Fruit fly (Drosophila melanogaster) whole organism, embryonic: ENCODE data around the gene CG32023.

ENCODE experiments used
- Atf6 ChIP-seq: fragments of 200-800 bp; sonication (Bioruptor generic); IDR thresholded peaks from 2 replicates; pipeline ENCODE4 v1.3.6; 2022; ENCODE audit warnings: missing biosample characterization, missing genetic modification characterization
- CG10209 ChIP-seq: fragments of 200-800 bp; sonication (Bioruptor generic); optimal IDR thresholded peaks from 3 replicates; lab custom pipeline; 2017; ENCODE audit warnings: missing biosample characterization, mild to moderate bottlenecking, missing genetic modification characterization, missing genetic modification reagents
- CG10979 ChIP-seq: fragments of 200-800 bp; sonication (Bioruptor generic); optimal IDR thresholded peaks from 2 replicates; lab custom pipeline; 2018; ENCODE audit warnings: missing biosample characterization, mild to moderate bottlenecking, missing genetic modification characterization, moderate library complexity
- CG11085 ChIP-seq: fragments of 200-800 bp; sonication (Bioruptor generic); IDR thresholded peaks from 2 replicates; pipeline ENCODE4 v1.3.6; 2022; ENCODE audit warnings: missing biosample characterization, missing genetic modification characterization
- CG11560 ChIP-seq: fragments of 200-800 bp; sonication (Bioruptor generic); IDR thresholded peaks from 3 replicates; pipeline ENCODE4 v1.3.6; 2022; ENCODE audit warnings: missing biosample characterization, missing genetic modification characterization
- CG11723 ChIP-seq: fragments of 200-800 bp; sonication (Bioruptor generic); optimal IDR thresholded peaks from 2 replicates; lab custom pipeline; 2017; ENCODE audit warnings: missing biosample characterization, mild to moderate bottlenecking, missing genetic modification characterization
- CG14710 ChIP-seq: fragments of 200-800 bp; sonication (Bioruptor generic); optimal IDR thresholded peaks from 3 replicates; lab custom pipeline; 2019; ENCODE audit warnings: missing biosample characterization, mild to moderate bottlenecking, missing genetic modification characterization, moderate library complexity
- CG15269 ChIP-seq: fragments of 200-800 bp; sonication (Bioruptor generic); optimal IDR thresholded peaks from 2 replicates; lab custom pipeline; 2018; ENCODE audit warnings: missing biosample characterization, mild to moderate bottlenecking, missing genetic modification characterization, moderate library complexity
- CG17359 ChIP-seq: fragments of 200-800 bp; sonication (Bioruptor generic); optimal IDR thresholded peaks from 3 replicates; lab custom pipeline; 2018; ENCODE audit warnings: missing biosample characterization, mild to moderate bottlenecking, missing genetic modification characterization, moderate library complexity
- CG17385 ChIP-seq: fragments of 200-800 bp; sonication (Bioruptor generic); optimal IDR thresholded peaks from 3 replicates; lab custom pipeline; 2018; ENCODE audit warnings: missing biosample characterization, mild to moderate bottlenecking, missing genetic modification characterization
- CG17802 ChIP-seq: fragments of 200-800 bp; sonication (Bioruptor generic); optimal IDR thresholded peaks from 2 replicates; lab custom pipeline; 2018; ENCODE audit warnings: missing biosample characterization, mild to moderate bottlenecking, missing genetic modification characterization, moderate library complexity
- CG1832 ChIP-seq: fragments of 200-800 bp; sonication (Bioruptor generic); optimal IDR thresholded peaks from 2 replicates; lab custom pipeline; 2017; ENCODE audit warnings: missing biosample characterization, mild to moderate bottlenecking, missing genetic modification characterization, inconsistent platforms
- CG18764 ChIP-seq: fragments of 200-800 bp; sonication (Bioruptor generic); optimal IDR thresholded peaks from 3 replicates; lab custom pipeline; 2016; ENCODE audit warnings: missing biosample characterization, missing genetic modification characterization
- CG2129 ChIP-seq: fragments of 200-800 bp; sonication (Bioruptor generic); IDR thresholded peaks from 2 replicates; pipeline ENCODE4 v1.3.6; 2022; ENCODE audit warnings: missing biosample characterization, missing genetic modification characterization; ENCODE audit not compliant: partially characterized antibody
- CG3163 ChIP-seq: fragments of 200-800 bp; sonication (Bioruptor generic); optimal IDR thresholded peaks from 3 replicates; lab custom pipeline; 2016; ENCODE audit warnings: missing biosample characterization, missing genetic modification characterization
- CG33557 ChIP-seq: fragments of 200-800 bp; sonication (Bioruptor generic); optimal IDR thresholded peaks from 2 replicates; lab custom pipeline; 2019; ENCODE audit warnings: missing biosample characterization, mild to moderate bottlenecking, missing genetic modification characterization, moderate library complexity
- CG34224 ChIP-seq: fragments of 200-800 bp; sonication (Bioruptor generic); IDR thresholded peaks from 3 replicates; pipeline ENCODE4 v1.3.6; 2022; ENCODE audit warnings: missing biosample characterization, missing genetic modification characterization; ENCODE audit not compliant: partially characterized antibody
- CG4360 ChIP-seq: fragments of 200-800 bp; sonication (Bioruptor generic); IDR thresholded peaks from 2 replicates; pipeline ENCODE4 v1.3.6; 2022; ENCODE audit warnings: missing biosample characterization, missing genetic modification characterization
- CG4424 ChIP-seq: fragments of 200-800 bp; sonication (Bioruptor generic); optimal IDR thresholded peaks from 3 replicates; lab custom pipeline; 2016; ENCODE audit warnings: missing biosample characterization, missing genetic modification characterization
- CG4854 ChIP-seq: fragments of 200-800 bp; sonication (Bioruptor generic); optimal IDR thresholded peaks from 2 replicates; lab custom pipeline; 2016; ENCODE audit warnings: missing biosample characterization, missing genetic modification characterization, inconsistent platforms
- CG6791 ChIP-seq: fragments of 200-800 bp; sonication (Bioruptor generic); IDR thresholded peaks from 3 replicates; pipeline ENCODE4 v1.3.6; 2022; ENCODE audit warnings: missing biosample characterization, missing genetic modification characterization; ENCODE audit not compliant: partially characterized antibody
- CG7357 ChIP-seq: fragments of 200-800 bp; sonication (Bioruptor generic); IDR thresholded peaks from 3 replicates; pipeline ENCODE4 v1.3.6; 2022; ENCODE audit warnings: missing biosample characterization, missing genetic modification characterization
- CG7987 ChIP-seq: fragments of 200-800 bp; sonication (Bioruptor generic); optimal IDR thresholded peaks from 2 replicates; lab custom pipeline; 2018; ENCODE audit warnings: missing biosample characterization, mild to moderate bottlenecking, missing genetic modification characterization, moderate library complexity
- CG9215 ChIP-seq: fragments of 200-800 bp; sonication (Bioruptor generic); IDR thresholded peaks from 2 replicates; pipeline ENCODE4 v1.3.6; 2022; ENCODE audit warnings: missing biosample characterization, missing genetic modification characterization
- CoRest ChIP-seq: fragments of 200-800 bp; sonication (Bioruptor generic); optimal IDR thresholded peaks from 3 replicates; lab custom pipeline; 2018; ENCODE audit warnings: missing biosample characterization, mild to moderate bottlenecking, missing genetic modification characterization, moderate library complexity
- Dip3 ChIP-seq: fragments of 200-800 bp; sonication (Bioruptor generic); optimal IDR thresholded peaks from 3 replicates; lab custom pipeline; 2016; ENCODE audit warnings: missing biosample characterization, missing genetic modification characterization
- GATAe ChIP-seq: fragments of 200-800 bp; sonication (Bioruptor generic); conservative IDR thresholded peaks from 2 replicates; pipeline ENCODE4 v1.3.6; 2022; ENCODE audit warnings: missing biosample characterization, missing genetic modification characterization
- HHEX ChIP-seq: fragments of 200-800 bp; sonication (Bioruptor generic); optimal IDR thresholded peaks from 3 replicates; lab custom pipeline; 2017; ENCODE audit warnings: missing biosample characterization, mild to moderate bottlenecking, missing genetic modification characterization, missing genetic modification reagents
- HmgD ChIP-seq: fragments of 200-800 bp; sonication (Bioruptor generic); optimal IDR thresholded peaks from 3 replicates; lab custom pipeline; 2016; ENCODE audit warnings: missing biosample characterization, missing genetic modification characterization
- Hr51 ChIP-seq, 2 experiments: fragments of 200-800 bp; sonication (Bioruptor generic); optimal IDR thresholded peaks; 2 replicates in 1 of 2; 3 replicates in 1 of 2; lab custom pipeline; 2016 to 2018; ENCODE audit warnings: missing biosample characterization in 2 of 2, missing genetic modification characterization in 2 of 2, mild to moderate bottlenecking in 1 of 2, moderate library complexity in 1 of 2
- Lim3 ChIP-seq: fragments of 200-800 bp; sonication (Bioruptor generic); IDR thresholded peaks from 2 replicates; pipeline ENCODE4 v1.3.6; 2022; ENCODE audit warnings: missing biosample characterization, missing genetic modification characterization
- Max ChIP-seq: fragments of 200-800 bp; sonication (Bioruptor generic); optimal IDR thresholded peaks from 2 replicates; lab custom pipeline; 2016; ENCODE audit warnings: missing biosample characterization, mild to moderate bottlenecking, missing genetic modification characterization
- Scr ChIP-seq: fragments of 200-800 bp; sonication (Bioruptor generic); IDR thresholded peaks from 2 replicates; pipeline ENCODE4 v1.3.6; 2022; ENCODE audit warnings: missing biosample characterization, missing genetic modification characterization; ENCODE audit not compliant: partially characterized antibody
- Sox102F ChIP-seq: fragments of 200-800 bp; sonication (Bioruptor generic); optimal IDR thresholded peaks from 2 replicates; lab custom pipeline; 2018; ENCODE audit warnings: missing biosample characterization, mild to moderate bottlenecking, missing genetic modification characterization, moderate library complexity
- caup ChIP-seq: fragments of 200-800 bp; sonication (Bioruptor generic); optimal IDR thresholded peaks from 3 replicates; lab custom pipeline; 2017; ENCODE audit warnings: missing biosample characterization, mild to moderate bottlenecking, missing genetic modification characterization, moderate library complexity; ENCODE audit not compliant: severe bottlenecking
- en ChIP-seq: fragments of 200-800 bp; sonication (Bioruptor generic); optimal IDR thresholded peaks from 2 replicates; lab custom pipeline; 2016; ENCODE audit warnings: missing biosample characterization, missing genetic modification characterization
- fru ChIP-seq: fragments of >200 bp; optimal IDR thresholded peaks from 2 replicates; lab custom pipeline; 2017
- grau ChIP-seq: fragments of 200-800 bp; optimal IDR thresholded peaks from 3 replicates; lab custom pipeline; 2019; ENCODE audit warnings: missing biosample characterization, mild to moderate bottlenecking, missing genetic modification characterization, moderate library complexity
- hbn ChIP-seq: fragments of 200-800 bp; sonication (Bioruptor generic); IDR thresholded peaks from 2 replicates; pipeline ENCODE4 v1.3.6; 2022; ENCODE audit warnings: missing biosample characterization, missing genetic modification characterization; ENCODE audit not compliant: partially characterized antibody
- lmd ChIP-seq: fragments of 200-800 bp; sonication (Bioruptor generic); IDR thresholded peaks from 2 replicates; pipeline ENCODE4 v1.3.6; 2022; ENCODE audit warnings: missing biosample characterization, missing genetic modification characterization
- maf-S ChIP-seq: fragments of 200-800 bp; sonication (Bioruptor generic); optimal IDR thresholded peaks from 2 replicates; lab custom pipeline; 2016; ENCODE audit warnings: missing biosample characterization, missing genetic modification characterization
- p53 ChIP-seq: fragments of 200-800 bp; sonication (Bioruptor generic); optimal IDR thresholded peaks from 2 replicates; lab custom pipeline; 2016; ENCODE audit warnings: missing biosample characterization, missing genetic modification characterization
- psq ChIP-seq: fragments of 200-800 bp; sonication (Bioruptor generic); optimal IDR thresholded peaks from 2 replicates; lab custom pipeline; 2017; ENCODE audit warnings: missing biosample characterization, missing genetic modification characterization
- repo ChIP-seq: fragments of 200-800 bp; sonication (Bioruptor generic); optimal IDR thresholded peaks from 2 replicates; lab custom pipeline; 2016; ENCODE audit warnings: missing biosample characterization, missing genetic modification characterization
- sc ChIP-seq, 3 experiments: fragments of >200 bp in 2 of 3; fragments of 200-800 bp in 1 of 3; sonication (Bioruptor generic) in 1 of 3; optimal IDR thresholded peaks; 2 replicates in 2 of 3; 3 replicates in 1 of 3; lab custom pipeline; 2017; ENCODE audit warnings: mild to moderate bottlenecking in 1 of 3, missing biosample characterization in 1 of 3, missing genetic modification characterization in 1 of 3, missing genetic modification reagents in 1 of 3
- sens-2 ChIP-seq: fragments of 200-800 bp; sonication (Bioruptor generic); IDR thresholded peaks from 2 replicates; pipeline ENCODE4 v1.3.6; 2022; ENCODE audit warnings: missing biosample characterization, missing genetic modification characterization
- sna ChIP-seq: fragments of 200-800 bp; sonication (Bioruptor generic); IDR thresholded peaks from 2 replicates; pipeline ENCODE4 v1.3.6; 2022; ENCODE audit warnings: missing biosample characterization, missing genetic modification characterization; ENCODE audit not compliant: partially characterized antibody
- wek ChIP-seq: fragments of 200-800 bp; sonication (Bioruptor generic); optimal IDR thresholded peaks from 3 replicates; lab custom pipeline; 2018; ENCODE audit warnings: missing biosample characterization, mild to moderate bottlenecking, missing genetic modification characterization, moderate library complexity

The CG32023 gene

DNA sequence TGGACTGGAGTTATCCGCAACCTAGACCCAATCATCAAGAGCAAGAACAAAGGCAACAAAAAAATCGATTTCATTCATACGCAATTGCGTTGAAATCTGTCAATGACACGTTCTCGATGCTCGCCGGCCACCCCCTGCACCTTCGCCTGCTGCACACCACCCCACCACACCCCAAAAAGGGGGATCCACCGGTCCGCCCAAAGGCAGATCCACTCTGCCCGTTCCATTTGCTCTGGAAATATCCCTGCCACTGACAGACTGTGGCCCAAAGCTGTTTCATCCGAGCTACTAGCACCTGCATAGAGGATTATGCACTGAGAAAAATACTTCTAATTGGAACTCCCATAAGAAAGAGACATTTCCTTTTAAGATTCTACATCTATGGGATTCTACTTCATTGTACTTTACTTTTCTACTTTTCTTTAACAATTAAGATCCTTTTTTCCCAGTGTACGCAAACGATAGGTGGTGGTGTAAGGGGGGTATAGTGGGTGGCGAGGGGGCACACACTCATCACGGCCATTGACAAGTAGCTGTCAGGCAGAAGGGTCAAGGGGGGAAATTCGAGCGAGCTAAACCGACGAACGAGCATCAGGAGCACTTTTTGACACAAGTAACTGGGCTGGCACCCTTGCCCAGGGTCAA lies 19.9 kb upstream of the CG32023 start (continued):
- peak; percentile 39; the same call in 1 of the 3 replicates for TF ChIP-seq CG7357 (GFP tag; lab: Robert Waterston, UW)
- peak; percentile 56 for TF ChIP-seq Sox102F (GFP tag; lab: Kevin White, UChicago)
- no peak for TF ChIP-seq Max (GFP tag; lab: Kevin White, UChicago)
- no peak for TF ChIP-seq Scr
- TF ChIP-seq CG2129 (GFP tag; lab: Robert Waterston, UW) = no peak
- peak; percentile 52 for TF ChIP-seq CG14710 (tag; lab: Kevin White, UChicago)
- no peak for TF ChIP-seq CG33557
- TF ChIP-seq CG11723 (GFP tag; lab: Kevin White, UChicago) = no peak
- TF ChIP-seq Dip3 (GFP tag; lab: Kevin White, UChicago) = peak; percentile 20
- TF ChIP-seq Hr51 (GFP tag; optimal IDR thresholded peaks at IDR 0.05; lab: Kevin White, UChicago) = peak in 1 of 2 experiments; percentile 47
- TF ChIP-seq CG9215 (GFP tag; lab: Robert Waterston, UW) = 0 out of 2 replicates have a peak, but pooled peaks have one; percentile 31
- TF ChIP-seq en (GFP tag; lab: Kevin White, UChicago) = no peak
- TF ChIP-seq hbn (GFP tag; lab: Robert Waterston, UW) = no peak
- 0 out of 2 replicates have a peak, but pooled peaks have one; percentile 29 for TF ChIP-seq Atf6 (GFP tag; lab: Robert Waterston, UW)
- TF ChIP-seq caup (GFP tag; lab: Kevin White, UChicago) = peak; percentile 26
- TF ChIP-seq repo = no peak
- no peak for TF ChIP-seq CG11085
- no peak for TF ChIP-seq CG1832 (GFP tag; lab: Kevin White, UChicago)
- TF ChIP-seq GATAe = no peak
- TF ChIP-seq lmd (GFP tag; lab: Robert Waterston, UW) = peak; percentile 26; the same call in 1 of the 2 replicates
- no peak for TF ChIP-seq CG18764 (GFP tag; lab: Kevin White, UChicago)
- no peak for TF ChIP-seq CG3163
- TF ChIP-seq HmgD (GFP tag; lab: Kevin White, UChicago) = no peak
- TF ChIP-seq grau (tag; lab: Kevin White, UChicago) = peak; percentile 46
- TF ChIP-seq HHEX (GFP tag; lab: Kevin White, UChicago) = no peak
- TF ChIP-seq maf-S (GFP tag; lab: Kevin White, UChicago) = no peak
- TF ChIP-seq CG7987 = no peak
- TF ChIP-seq CG4424 (GFP tag; lab: Kevin White, UChicago) = peak; percentile 31
- TF ChIP-seq CG6791 (GFP tag; lab: Robert Waterston, UW) = no peak
- TF ChIP-seq CG17385 (GFP tag; lab: Kevin White, UChicago) = peak; percentile 41
- peak; percentile 56 for TF ChIP-seq CG10209 (GFP tag; lab: Kevin White, UChicago)
- peak; percentile 79 for TF ChIP-seq CG10979 (tag; lab: Kevin White, UChicago)
- no peak for TF ChIP-seq CG11560 (tag; lab: Robert Waterston, UW)
- no peak for TF ChIP-seq wek (GFP tag; lab: Kevin White, UChicago)
- TF ChIP-seq CoRest (tag; lab: Kevin White, UChicago) = peak; percentile 46
- TF ChIP-seq CG4360 (GFP tag; lab: Robert Waterston, UW) = no peak
- peak; percentile 34 for TF ChIP-seq CG15269 (tag; lab: Kevin White, UChicago)
- no peak for TF ChIP-seq CG34224 (GFP tag; lab: Robert Waterston, UW)
- TF ChIP-seq CG17802 = no peak
- TF ChIP-seq sna = no peak
- TF ChIP-seq CG17359 (tag; lab: Kevin White, UChicago) = peak; percentile 54
- no peak for TF ChIP-seq CG4854 (GFP tag; lab: Kevin White, UChicago)
- no peak for TF ChIP-seq fru
- no peak for TF ChIP-seq psq (GFP tag; lab: Kevin White, UChicago)
- TF ChIP-seq sens-2 = no peak
- TF ChIP-seq sc (optimal IDR thresholded peaks at IDR 0.05; lab: Kevin White, UChicago) = no peak
- TF ChIP-seq sc (GFP tag; optimal IDR thresholded peaks at IDR 0.05; lab: Kevin White, UChicago) = peak; percentile 49
- no peak for TF ChIP-seq p53
- no peak for TF ChIP-seq Lim3 (GFP tag; lab: Robert Waterston, UW)
